Fruit fly (Drosophila melanogaster): ENCODE data around the gene CG31975.

DNA sequence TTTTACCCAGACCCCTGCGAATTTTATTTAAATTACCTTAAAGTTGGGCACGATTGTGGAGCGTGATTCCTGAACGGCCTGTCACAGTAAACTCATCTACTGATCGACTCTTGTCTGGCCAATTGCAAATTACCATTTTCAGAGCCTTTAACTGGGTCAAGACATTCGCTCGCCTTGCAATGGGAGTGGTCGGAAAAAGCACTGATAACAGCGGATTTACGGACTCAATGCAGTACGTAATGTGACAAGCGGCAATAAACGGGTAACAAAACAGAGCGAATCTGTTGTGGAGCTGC, 4.7 kb downstream of the CG31975 start:
- TF ChIP-seq croc (GFP tag; conservative IDR thresholded peaks at IDR 0.05) (no peak), az2 (GFP tag; optimal IDR thresholded peaks at IDR 0.05) (no peak), CG3838 (GFP tag; optimal IDR thresholded peaks at IDR 0.05) (no peak), zfh1 (GFP tag; IDR thresholded peaks at IDR 0.05) (no peak), CG3065 (GFP tag; optimal IDR thresholded peaks at IDR 0.05) (no peak), ranshi (GFP tag; IDR thresholded peaks at IDR 0.05) (no peak), sc (optimal IDR thresholded peaks at IDR 0.05) (no peak), sc (GFP tag; optimal IDR thresholded peaks at IDR 0.05) (no peak), Hr39 (optimal IDR thresholded peaks at IDR 0.05) (no peak), kni (GFP tag; optimal IDR thresholded peaks at IDR 0.05) (no peak), lola (GFP tag; optimal IDR thresholded peaks at IDR 0.05) (no peak), hbn (GFP tag; IDR thresholded peaks at IDR 0.05; ENCODE audit: partially characterized antibody) (no peak)
